Worm (Caenorhabditis elegans): ENCODE results near the gene C07H4.1.

Gene C07H4.1

DNA sequence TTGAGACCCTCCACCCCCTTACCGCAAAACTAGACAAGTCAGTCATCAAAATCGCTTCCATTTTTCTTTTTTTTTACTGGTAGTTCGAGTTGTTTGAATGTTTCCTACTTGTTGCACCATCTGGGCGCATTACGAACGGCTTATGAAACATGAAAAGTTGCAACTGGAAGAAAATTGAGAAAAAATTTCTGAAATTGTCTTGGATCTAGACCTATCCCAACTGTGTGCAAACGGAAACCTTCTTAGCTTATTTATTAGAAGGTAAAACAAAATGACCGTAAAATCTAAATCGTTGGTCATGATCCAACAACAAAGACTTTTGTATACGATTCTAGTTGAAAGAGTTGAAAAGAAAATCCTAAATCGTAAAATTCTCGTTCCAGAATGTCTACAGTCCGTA lies 19.0 kb downstream of the C07H4.1 start:
- TF ChIP-seq efl-1 (optimal IDR thresholded peaks at IDR 0.05) (no peak), efl-1 (GFP tag; optimal IDR thresholded peaks at IDR 0.05 in 1 of 2) (peak in 1 of 2 experiments; percentile 21), skn-1 (tag; optimal IDR thresholded peaks at IDR 0.05) (no peak), mep-1 (tag; optimal IDR thresholded peaks at IDR 0.05) (no peak)

DNA sequence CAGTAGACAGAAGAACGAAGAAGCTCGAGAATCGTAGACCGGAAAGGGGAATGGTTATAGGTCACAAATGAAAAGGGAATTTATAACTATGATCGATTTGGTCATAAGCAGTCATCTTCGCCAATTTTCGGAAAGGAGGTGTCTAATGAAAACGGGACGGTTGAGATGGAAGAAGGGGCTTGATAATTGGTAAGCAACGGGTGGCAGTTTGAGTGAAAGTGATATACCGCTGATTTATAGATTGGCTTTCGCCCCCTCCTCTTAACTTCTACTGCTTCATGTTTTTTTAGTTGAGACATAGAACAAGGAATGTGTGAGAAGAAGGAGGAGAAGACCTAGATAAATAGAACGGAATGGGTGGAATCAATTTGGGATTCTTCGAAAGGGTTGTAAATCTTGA lies 20.7 kb downstream of the C07H4.1 start:
- peak; percentile 72 for TF ChIP-seq blmp-1 (tag; optimal IDR thresholded peaks at IDR 0.05)
- peak; percentile 6 for TF ChIP-seq dsc-1 (tag; optimal IDR thresholded peaks at IDR 0.05)
- TF ChIP-seq lin-35 (GFP tag; optimal IDR thresholded peaks at IDR 0.05): no peak
- no peak for TF ChIP-seq lir-3 (tag; optimal IDR thresholded peaks at IDR 0.05; ENCODE audit: poor library complexity)
- no peak for TF ChIP-seq nhr-90 (tag; optimal IDR thresholded peaks at IDR 0.05; ENCODE audit: poor library complexity)

DNA sequence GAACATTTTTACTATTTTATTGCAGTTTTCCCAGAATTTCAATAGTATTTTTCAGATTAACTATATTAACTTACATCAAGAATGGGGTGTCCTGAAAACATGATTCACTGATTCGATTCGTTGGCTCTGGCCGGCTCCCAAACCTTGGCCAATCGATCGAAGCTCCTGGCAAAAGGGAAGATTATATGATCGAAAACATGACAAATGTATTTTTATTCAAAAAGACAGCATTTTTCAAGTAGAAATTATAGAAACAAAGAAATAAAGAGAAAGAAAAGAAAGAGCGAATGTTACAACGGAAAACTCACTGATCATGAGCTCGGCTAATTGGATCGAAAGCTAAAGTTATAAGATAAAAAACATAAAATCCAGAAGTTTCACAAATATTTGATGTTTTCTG lies 22.7 kb downstream of the C07H4.1 start, which contains the start of gene T24B8.4:
Gene T24B8.4 (minus strand): TSS at position 101 of the 400 bp plus-strand sequence.
- TF ChIP-seq aly-2 (tag; optimal IDR thresholded peaks at IDR 0.05) (no peak), fkh-4 (tag; optimal IDR thresholded peaks at IDR 0.05; ENCODE audit: borderline replicate concordance) (no peak), pqm-1 (tag; optimal IDR thresholded peaks at IDR 0.05) (no peak), unc-86 (tag; optimal IDR thresholded peaks at IDR 0.05) (no peak), lir-3 (tag; optimal IDR thresholded peaks at IDR 0.05; ENCODE audit: poor library complexity) (no peak), nhr-76 (tag; optimal IDR thresholded peaks at IDR 0.05) (no peak), jun-1 (tag; optimal IDR thresholded peaks at IDR 0.05) (no peak), ceh-82 (tag; optimal IDR thresholded peaks at IDR 0.05) (no peak), lin-35 (GFP tag; optimal IDR thresholded peaks at IDR 0.05) (no peak), ceh-8 (GFP tag; optimal IDR thresholded peaks at IDR 0.05) (no peak), ztf-4 (tag; optimal IDR thresholded peaks at IDR 0.05) (no peak), unc-98 (GFP tag; IDR thresholded peaks at IDR 0.05) (no peak), dpl-1 (GFP tag; optimal IDR thresholded peaks at IDR 0.05) (no peak), nhr-71 (tag; optimal IDR thresholded peaks at IDR 0.05) (no peak), isw-1 (GFP tag; IDR thresholded peaks at IDR 0.05) (no peak)

DNA sequence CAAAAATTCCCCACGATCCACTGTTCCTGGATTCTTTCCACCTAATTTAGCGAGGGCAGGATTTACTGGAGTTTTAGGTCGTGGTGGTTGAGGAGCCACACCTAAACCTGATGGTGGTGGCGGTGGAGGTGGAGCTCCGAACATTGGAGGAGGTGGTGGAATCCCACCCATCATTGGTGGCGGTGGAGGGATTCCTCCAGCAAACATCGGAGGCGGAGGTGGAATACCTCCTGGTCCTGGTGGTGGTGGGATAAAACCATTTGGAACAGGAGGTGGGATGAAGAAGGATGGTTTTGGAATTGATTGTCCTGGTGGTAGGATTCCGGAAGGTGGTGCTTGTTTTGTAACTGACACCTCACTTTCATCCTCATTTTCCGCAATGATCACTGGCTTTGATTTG lies 23.6 kb downstream of the C07H4.1 start:
- TF ChIP-seq grh-1 (GFP tag; IDR thresholded peaks at IDR 0.05): no peak
- TF ChIP-seq lir-3 (tag; optimal IDR thresholded peaks at IDR 0.05; ENCODE audit: poor library complexity): no peak
- TF ChIP-seq ztf-11 (tag; optimal IDR thresholded peaks at IDR 0.05): no peak
- TF ChIP-seq tbx-2 (tag; optimal IDR thresholded peaks at IDR 0.05): no peak
- no peak for TF ChIP-seq unc-62 (GFP tag; optimal IDR thresholded peaks at IDR 0.05)
- no peak for TF ChIP-seq lin-14 (GFP tag; optimal IDR thresholded peaks at IDR 0.05)
- TF ChIP-seq efl-3 (GFP tag; optimal IDR thresholded peaks at IDR 0.05): no peak
- no peak for TF ChIP-seq snu-23 (GFP tag; optimal IDR thresholded peaks at IDR 0.05)
- no peak for TF ChIP-seq C04F5.9 (tag; optimal IDR thresholded peaks at IDR 0.05)
- no peak for TF ChIP-seq swsn-7 (tag; optimal IDR thresholded peaks at IDR 0.05)
- no peak for TF ChIP-seq F16B12.6 (tag; optimal IDR thresholded peaks at IDR 0.05)
- TF ChIP-seq alr-1 (tag; optimal IDR thresholded peaks at IDR 0.05; ENCODE audit: borderline replicate concordance): no peak
- no peak for TF ChIP-seq ztf-4 (tag; optimal IDR thresholded peaks at IDR 0.05)
- TF ChIP-seq hlh-4 (tag; optimal IDR thresholded peaks at IDR 0.05): no peak
- TF ChIP-seq hlh-17 (GFP tag; optimal IDR thresholded peaks at IDR 0.05; ENCODE audit: borderline replicate concordance): no peak
- TF ChIP-seq nhr-28 (tag; optimal IDR thresholded peaks at IDR 0.05): no peak
- TF ChIP-seq pag-3 (tag; optimal IDR thresholded peaks at IDR 0.05; ENCODE audit: borderline replicate concordance, insufficient read depth): no peak
- no peak for TF ChIP-seq snpc-4 (tag; optimal IDR thresholded peaks at IDR 0.05)
- TF ChIP-seq blmp-1 (tag; optimal IDR thresholded peaks at IDR 0.05): no peak
- no peak for TF ChIP-seq skn-1 (tag; optimal IDR thresholded peaks at IDR 0.05)
